Worm (Caenorhabditis elegans) whole organism, L4 larva: ENCODE results near the gene mthf-1.

ENCODE experiments used
- D1046.2 ChIP-seq: fragments of 200-800 bp; sonication (Bioruptor generic); IDR thresholded peaks from 2 replicates; pipeline ENCODE4 v1.3.6; 2022; ENCODE audit warnings: missing genetic modification characterization, missing compliant biosample characterization
- F26F4.8 ChIP-seq: fragments of 200-800 bp; sonication (Bioruptor generic); conservative IDR thresholded peaks from 2 replicates; pipeline ENCODE4 v1.3.6; 2022; ENCODE audit warnings: missing genetic modification characterization, missing compliant biosample characterization
- F44E2.7 ChIP-seq: fragments of 200-800 bp; sonication (Bioruptor generic); IDR thresholded peaks from 2 replicates; pipeline ENCODE4 v2.1.2; 2022; ENCODE audit warnings: missing genetic modification characterization, missing compliant biosample characterization
- R02D3.7 ChIP-seq: fragments of 150-350 bp; sonication (generic microtip); optimal IDR thresholded peaks from 3 replicates; lab custom pipeline; 2014; ENCODE audit warnings: missing biosample characterization, missing genetic modification characterization
- Y48G9A.11 ChIP-seq: fragments of 200-800 bp; sonication (Bioruptor generic); IDR thresholded peaks from 2 replicates; pipeline ENCODE4 v1.3.6; 2022; ENCODE audit warnings: missing genetic modification reagents, missing genetic modification characterization, missing compliant biosample characterization
- Y5F2A.4 ChIP-seq: fragments of 200-800 bp; sonication (Bioruptor generic); optimal IDR thresholded peaks from 2 replicates; lab custom pipeline; 2018; ENCODE audit warnings: mild to moderate bottlenecking, missing genetic modification characterization, missing compliant biosample characterization
- Y75B8A.6 ChIP-seq: fragments of 200-800 bp; sonication (Bioruptor generic); IDR thresholded peaks from 2 replicates; pipeline ENCODE4 v1.3.6; 2022; ENCODE audit warnings: missing genetic modification reagents, missing genetic modification characterization, missing compliant biosample characterization
- ZK337.2 ChIP-seq: fragments of 200-800 bp; sonication (Bioruptor generic); IDR thresholded peaks from 2 replicates; pipeline ENCODE4 v1.3.6; 2022; ENCODE audit warnings: missing genetic modification reagents, missing genetic modification characterization, missing compliant biosample characterization
- ZK546.5 ChIP-seq, 2 experiments: sonication (generic microtip); optimal IDR thresholded peaks; 2 replicates each; lab custom pipeline; 2017; ENCODE audit warnings: missing biosample characterization in 2 of 2, missing genetic modification characterization in 2 of 2
- aha-1 ChIP-seq: fragments of 150-350 bp; peaks from one replicate; lab custom pipeline; 2014; ENCODE audit warnings: missing biosample characterization, missing genetic modification characterization
- aly-2 ChIP-seq: sonication (generic microtip); optimal IDR thresholded peaks from 2 replicates; lab custom pipeline; 2018; ENCODE audit warnings: missing biosample characterization, missing genetic modification characterization
- attf-4 ChIP-seq: sonication (generic microtip); optimal IDR thresholded peaks from 3 replicates; lab custom pipeline; 2017; ENCODE audit warnings: missing biosample characterization, missing genetic modification characterization
- ceh-44 ChIP-seq: fragments of 200-800 bp; sonication (Bioruptor generic); IDR thresholded peaks from 2 replicates; pipeline ENCODE4 v1.3.6; 2022; ENCODE audit warnings: missing genetic modification reagents, missing genetic modification characterization, missing compliant biosample characterization
- cey-2 ChIP-seq: sonication (generic microtip); optimal IDR thresholded peaks from 3 replicates; lab custom pipeline; 2017; ENCODE audit warnings: missing genetic modification characterization, mild to moderate bottlenecking, missing compliant biosample characterization, antibody characterized with exemption, borderline replicate concordance; ENCODE audit not compliant: insufficient read depth
- ctbp-1 ChIP-seq: fragments of 200-800 bp; sonication (Bioruptor generic); IDR thresholded peaks from 2 replicates; pipeline ENCODE4 v1.3.6; 2022; ENCODE audit warnings: missing genetic modification reagents, missing genetic modification characterization, missing compliant biosample characterization
- daf-8 ChIP-seq: fragments of 200-800 bp; sonication (Bioruptor generic); IDR thresholded peaks from 2 replicates; pipeline ENCODE4 v1.3.6; 2022; ENCODE audit warnings: missing genetic modification characterization, missing compliant biosample characterization
- dmd-9 ChIP-seq: fragments of 200-800 bp; sonication (Bioruptor generic); IDR thresholded peaks from 2 replicates; pipeline ENCODE4 v1.3.6; 2022; ENCODE audit warnings: missing genetic modification reagents, missing genetic modification characterization, missing compliant biosample characterization
- dve-1 ChIP-seq: sonication (generic microtip); optimal IDR thresholded peaks from 2 replicates; lab custom pipeline; 2017; ENCODE audit warnings: antibody characterized with exemption, mild to moderate bottlenecking, missing genetic modification characterization, missing compliant biosample characterization; ENCODE audit not compliant: insufficient read depth
- egl-27 ChIP-seq: sonication (generic microtip); optimal IDR thresholded peaks from 3 replicates; lab custom pipeline; 2017; ENCODE audit warnings: missing biosample characterization, missing genetic modification reagents, missing genetic modification characterization
- fkh-10 ChIP-seq: fragments of 150-350 bp; optimal IDR thresholded peaks from 2 replicates; lab custom pipeline; 2014; ENCODE audit warnings: missing biosample characterization, missing genetic modification reagents, missing genetic modification characterization
- fos-1 ChIP-seq: fragments of 150-350 bp; optimal IDR thresholded peaks from 2 replicates; lab custom pipeline; 2014; ENCODE audit warnings: missing biosample characterization, missing genetic modification characterization
- hif-1 ChIP-seq, 2 experiments: sonication (generic microtip); optimal IDR thresholded peaks; 2 replicates each; lab custom pipeline; 2016 to 2017; ENCODE audit warnings: missing compliant biosample characterization in 2 of 2, missing genetic modification characterization in 2 of 2, missing genetic modification reagents in 2 of 2, missing genotype in 2 of 2, mild to moderate bottlenecking in 1 of 2
- hlh-11 ChIP-seq: fragments of 200-800 bp; sonication (Bioruptor generic); optimal IDR thresholded peaks from 2 replicates; lab custom pipeline; 2018; ENCODE audit warnings: mild to moderate bottlenecking, missing genetic modification characterization, missing compliant biosample characterization
- hmg-1.1 ChIP-seq: fragments of 200-800 bp; sonication (Bioruptor generic); IDR thresholded peaks from 2 replicates; pipeline ENCODE4 v1.3.6; 2022; ENCODE audit warnings: missing genetic modification reagents, missing genetic modification characterization, missing compliant biosample characterization
- lim-7 ChIP-seq: fragments of 200-800 bp; sonication (Bioruptor generic); IDR thresholded peaks from 2 replicates; pipeline ENCODE4 v1.3.6; 2022; ENCODE audit warnings: missing genetic modification characterization, missing compliant biosample characterization
- lin-15B ChIP-seq: fragments of 150-350 bp; sonication (generic microtip); optimal IDR thresholded peaks from 3 replicates; lab custom pipeline; 2014; ENCODE audit warnings: missing biosample characterization, missing genetic modification characterization
- lin-29 ChIP-seq: fragments of 200-800 bp; sonication (Bioruptor generic); IDR thresholded peaks from 2 replicates; pipeline ENCODE4 v1.3.6; 2022; ENCODE audit warnings: missing genetic modification reagents, missing genetic modification characterization, missing compliant biosample characterization
- lin-38 ChIP-seq: fragments of 200-800 bp; sonication (Bioruptor generic); IDR thresholded peaks from 2 replicates; pipeline ENCODE4 v1.3.6; 2022; ENCODE audit warnings: missing genetic modification reagents, missing genetic modification characterization, missing compliant biosample characterization
- lsy-2 ChIP-seq, 2 experiments: fragments of 150-350 bp in 1 of 2; sonication (generic microtip) in 1 of 2; optimal IDR thresholded peaks; 2 replicates each; lab custom pipeline; 2014 to 2017; ENCODE audit warnings: missing biosample characterization in 2 of 2, missing genetic modification characterization in 2 of 2
- madf-5 ChIP-seq, 2 experiments: fragments of 200-800 bp; sonication (Bioruptor generic); IDR thresholded peaks; 2 replicates each; pipeline ENCODE4 v1.3.6; 2022; ENCODE audit warnings: missing compliant biosample characterization in 2 of 2, missing genetic modification characterization in 2 of 2
- madf-9 ChIP-seq: fragments of 200-800 bp; sonication (Bioruptor generic); conservative IDR thresholded peaks from 2 replicates; pipeline ENCODE4 v1.3.6; 2022; ENCODE audit warnings: missing genetic modification reagents, missing genetic modification characterization, missing compliant biosample characterization
- mep-1 ChIP-seq: fragments of 150-350 bp; sonication (generic microtip); optimal IDR thresholded peaks from 3 replicates; lab custom pipeline; 2014; ENCODE audit warnings: missing biosample characterization, missing genetic modification characterization
- mes-2 ChIP-seq: sonication (generic microtip); optimal IDR thresholded peaks from 2 replicates; lab custom pipeline; 2016; ENCODE audit warnings: missing genotype, mild to moderate bottlenecking, missing genetic modification characterization, missing compliant biosample characterization; ENCODE audit not compliant: poor library complexity, severe bottlenecking
- mxl-2 ChIP-seq: fragments of 200-800 bp; sonication (Bioruptor generic); conservative IDR thresholded peaks from 2 replicates; pipeline ENCODE4 v1.3.6; 2022; ENCODE audit warnings: missing genetic modification reagents, missing genetic modification characterization, missing compliant biosample characterization
- nhr-102 ChIP-seq: sonication (generic microtip); optimal IDR thresholded peaks from 2 replicates; lab custom pipeline; 2016; ENCODE audit warnings: mild to moderate bottlenecking, missing genetic modification characterization, moderate library complexity, missing compliant biosample characterization
- nhr-237 ChIP-seq: sonication (generic microtip); optimal IDR thresholded peaks from 2 replicates; lab custom pipeline; 2017; ENCODE audit warnings: missing biosample characterization, missing genetic modification characterization
- nhr-28 ChIP-seq: fragments of 150-350 bp; optimal IDR thresholded peaks from 2 replicates; lab custom pipeline; 2014; ENCODE audit warnings: missing biosample characterization, missing genetic modification characterization
- nhr-42 ChIP-seq: fragments of 200-800 bp; sonication (Bioruptor generic); IDR thresholded peaks from 2 replicates; pipeline ENCODE4 v1.3.6; 2022; ENCODE audit warnings: missing genetic modification characterization, missing compliant biosample characterization
- nhr-48 ChIP-seq: sonication (generic microtip); optimal IDR thresholded peaks from 2 replicates; lab custom pipeline; 2016; ENCODE audit warnings: mild to moderate bottlenecking, missing genetic modification characterization, missing compliant biosample characterization
- nhr-6 ChIP-seq: fragments of 150-350 bp; optimal IDR thresholded peaks from 2 replicates; lab custom pipeline; 2014; ENCODE audit warnings: missing biosample characterization, missing genetic modification characterization
- nhr-76 ChIP-seq: fragments of 150-350 bp; optimal IDR thresholded peaks from 2 replicates; lab custom pipeline; 2014; ENCODE audit warnings: missing biosample characterization, missing genetic modification characterization
- php-3 ChIP-seq: fragments of 200-800 bp; sonication (Bioruptor generic); IDR thresholded peaks from 2 replicates; pipeline ENCODE4 v1.3.6; 2022; ENCODE audit warnings: missing genetic modification reagents, missing genetic modification characterization, missing compliant biosample characterization
- pqm-1 ChIP-seq: sonication (generic microtip); optimal IDR thresholded peaks from 2 replicates; lab custom pipeline; 2017; ENCODE audit warnings: missing biosample characterization, missing genetic modification characterization
- sdz-12 ChIP-seq: fragments of 200-800 bp; sonication (Bioruptor generic); optimal IDR thresholded peaks from 2 replicates; lab custom pipeline; 2018; ENCODE audit warnings: mild to moderate bottlenecking, missing genetic modification characterization, missing compliant biosample characterization
- skn-1 ChIP-seq: fragments of 150-350 bp; optimal IDR thresholded peaks from 2 replicates; lab custom pipeline; 2014; ENCODE audit warnings: missing biosample characterization, missing genetic modification characterization
- snpc-4 ChIP-seq: fragments of 150-350 bp; optimal IDR thresholded peaks from 2 replicates; lab custom pipeline; 2014; ENCODE audit warnings: missing biosample characterization, missing genetic modification characterization
- spr-1 ChIP-seq: sonication (generic microtip); optimal IDR thresholded peaks from 2 replicates; lab custom pipeline; 2016; ENCODE audit warnings: mild to moderate bottlenecking, missing genetic modification characterization, missing compliant biosample characterization
- tag-97 ChIP-seq: fragments of 200-800 bp; sonication (Bioruptor generic); IDR thresholded peaks from 2 replicates; pipeline ENCODE4 v1.3.6; 2022; ENCODE audit warnings: missing genetic modification characterization, missing compliant biosample characterization
- unc-62 ChIP-seq, 3 experiments: fragments of 150-350 bp in 1 of 3; sonication (generic microtip); optimal IDR thresholded peaks in 2 of 3; peaks in 1 of 3; 1 replicate in 1 of 3; 2 replicates in 2 of 3; lab custom pipeline; 2014 to 2017; ENCODE audit warnings: missing biosample characterization in 3 of 3, missing genetic modification characterization in 3 of 3, missing genetic modification reagents in 3 of 3, missing genotype in 1 of 3
- zfp-2 ChIP-seq: sonication (generic microtip); optimal IDR thresholded peaks from 2 replicates; lab custom pipeline; 2016; ENCODE audit warnings: mild to moderate bottlenecking, missing genetic modification characterization, missing compliant biosample characterization
- zfp-3 ChIP-seq: fragments of 200-800 bp; sonication (Bioruptor generic); conservative IDR thresholded peaks from 2 replicates; pipeline ENCODE4 v1.3.6; 2022; ENCODE audit warnings: missing genetic modification reagents, missing genetic modification characterization, missing compliant biosample characterization

mthf-1 gene

DNA sequence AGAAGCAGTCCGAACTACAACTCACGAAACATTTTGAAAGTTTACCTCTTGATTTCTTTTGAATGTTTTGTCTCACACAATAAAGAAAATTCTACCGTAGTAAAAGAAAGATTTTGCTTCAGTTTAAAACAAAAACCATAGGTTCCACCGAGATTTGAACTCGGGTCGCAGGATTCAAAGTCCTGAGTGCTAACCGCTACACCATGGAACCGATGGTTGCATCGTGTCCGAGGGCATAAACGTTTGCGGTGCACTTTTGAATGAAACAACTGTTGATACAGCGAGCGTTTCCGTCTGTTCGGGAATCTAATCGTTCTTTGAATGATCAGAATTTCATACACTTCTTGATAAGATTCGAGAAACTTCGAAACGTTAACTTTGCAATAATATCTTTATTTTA, 20.8 kb downstream of the mthf-1 start (continued):
- TF ChIP-seq madf-5 (GFP tag; IDR thresholded peaks at IDR 0.05; lab: Robert Waterston, UW) (peak in 1 of 2 experiments; percentile 59; a peak in 1 of 4 replicates), ceh-44 (GFP tag; lab: Robert Waterston, UW) (no peak), dmd-9 (GFP tag; lab: Robert Waterston, UW) (0 out of 2 replicates have a peak, but pooled peaks have one; percentile 34), hmg-1.1 (peak; percentile 57), lin-15B (tag; lab: Kevin White, UChicago) (no peak), aha-1 (tag; lab: Kevin White, UChicago) (peak; percentile 79), snpc-4 (tag; lab: Kevin White, UChicago) (no peak), dve-1 (tag; lab: Kevin White, UChicago) (peak; percentile 83), mxl-2 (no peak), zfp-2 (tag; lab: Kevin White, UChicago) (no peak), egl-27 (tag; lab: Kevin White, UChicago) (no peak), mes-2 (peak; percentile 78), daf-8 (GFP tag; lab: Robert Waterston, UW) (no peak), lim-7 (GFP tag; lab: Robert Waterston, UW) (peak; percentile 68), Y75B8A.6 (0 out of 2 replicates have a peak, but pooled peaks have one; percentile 14), D1046.2 (GFP tag; lab: Robert Waterston, UW) (0 out of 2 replicates have a peak, but pooled peaks have one; percentile 67), ctbp-1 (GFP tag; lab: Robert Waterston, UW) (peak; percentile 42; the same call in 1 of the 2 replicates), cey-2 (tag; lab: Kevin White, UChicago) (no peak), nhr-237 (tag; lab: Kevin White, UChicago) (no peak), lsy-2 (tag; optimal IDR thresholded peaks at IDR 0.05; lab: Kevin White, UChicago) (peak in 1 of 2 experiments; percentile 74), php-3 (GFP tag; lab: Robert Waterston, UW) (peak; percentile 44; the same call in 1 of the 2 replicates), hif-1 (tag; optimal IDR thresholded peaks at IDR 0.05; lab: Kevin White, UChicago) (peak in 1 of 2 experiments; percentile 23), nhr-42 (GFP tag; lab: Robert Waterston, UW) (no peak), fos-1 (tag; lab: Kevin White, UChicago) (no peak), nhr-102 (tag; lab: Kevin White, UChicago) (peak; percentile 65), R02D3.7 (tag; lab: Kevin White, UChicago) (no peak), spr-1 (peak; percentile 66), mep-1 (tag; lab: Kevin White, UChicago) (peak; percentile 70), zfp-3 (GFP tag; lab: Robert Waterston, UW) (peak; percentile 62), attf-4 (tag; lab: Kevin White, UChicago) (no peak), lin-38 (GFP tag; lab: Robert Waterston, UW) (peak; percentile 69; the same call in 1 of the 2 replicates), tag-97 (GFP tag; lab: Robert Waterston, UW) (no peak), hlh-11 (tag; lab: Kevin White, UChicago) (peak; percentile 86), madf-9 (GFP tag; lab: Robert Waterston, UW) (peak; percentile 36; the same call in 1 of the 2 replicates), fkh-10 (GFP tag; lab: Kevin White, UChicago) (no peak), F26F4.8 (no peak), Y48G9A.11 (GFP tag; lab: Robert Waterston, UW) (peak; percentile 72), nhr-76 (tag; lab: Kevin White, UChicago) (no peak), F44E2.7 (GFP tag; lab: Robert Waterston, UW) (no peak), ZK546.5 (tag; optimal IDR thresholded peaks at IDR 0.05; lab: Kevin White, UChicago) (no peak), Y5F2A.4 (GFP tag; lab: Kevin White, UChicago) (peak; percentile 10), unc-62 (GFP tag; optimal IDR thresholded peaks at IDR 0.05 in 1 of 2; lab: Kevin White, UChicago) (no peak), unc-62 (tag; optimal IDR thresholded peaks at IDR 0.05; lab: Kevin White, UChicago) (no peak), ZK337.2 (GFP tag; lab: Robert Waterston, UW) (0 out of 2 replicates have a peak, but pooled peaks have one; percentile 22), nhr-48 (tag; lab: Kevin White, UChicago) (peak; percentile 68), aly-2 (no peak), sdz-12 (GFP tag; lab: Kevin White, UChicago) (no peak), lin-29 (GFP tag; lab: Robert Waterston, UW) (no peak), nhr-28 (tag; lab: Kevin White, UChicago) (peak; percentile 70), pqm-1 (no peak), skn-1 (tag; lab: Kevin White, UChicago) (no peak), nhr-6 (tag; lab: Kevin White, UChicago) (no peak)
